Worm (Caenorhabditis elegans) whole organism, young adult: Measurements from ENCODE around the gene F49H12.7.

Experiments
- B0019.2 ChIP-seq: fragments of 200-800 bp; sonication (Bioruptor generic); conservative IDR thresholded peaks from 2 replicates; pipeline ENCODE4 v1.3.6; 2022; ENCODE audit warnings: missing genetic modification reagents, missing genetic modification characterization, missing compliant biosample characterization
- B0035.1 ChIP-seq: sonication (generic microtip); optimal IDR thresholded peaks from 2 replicates; lab custom pipeline; 2016; ENCODE audit warnings: missing genetic modification characterization, mild to moderate bottlenecking, missing compliant biosample characterization, missing genotype, missing genetic modification reagents
- B0261.1 ChIP-seq: sonication (generic microtip); optimal IDR thresholded peaks from 2 replicates; lab custom pipeline; 2016; ENCODE audit warnings: mild to moderate bottlenecking, missing genetic modification characterization, moderate library complexity, missing compliant biosample characterization
- B0336.3 ChIP-seq: fragments of 200-800 bp; sonication (Bioruptor generic); IDR thresholded peaks from 2 replicates; pipeline ENCODE4 v1.3.6; 2022; ENCODE audit warnings: missing genetic modification characterization, missing compliant biosample characterization
- F22D6.2 ChIP-seq: sonication (generic microtip); optimal IDR thresholded peaks from 2 replicates; lab custom pipeline; 2016; ENCODE audit warnings: mild to moderate bottlenecking, missing genetic modification characterization, missing compliant biosample characterization
- F23B12.7 ChIP-seq: sonication (generic microtip); optimal IDR thresholded peaks from 2 replicates; lab custom pipeline; 2017; ENCODE audit warnings: missing genetic modification characterization, mild to moderate bottlenecking, missing compliant biosample characterization, antibody characterized with exemption, moderate library complexity; ENCODE audit not compliant: insufficient read depth
- F33H1.4 ChIP-seq: fragments of 200-800 bp; sonication (Bioruptor generic); IDR thresholded peaks from 2 replicates; pipeline ENCODE4 v1.3.6; 2022; ENCODE audit warnings: missing genetic modification reagents, missing genetic modification characterization, missing compliant biosample characterization
- K11D2.4 ChIP-seq: fragments of 200-800 bp; sonication (Bioruptor generic); IDR thresholded peaks from 2 replicates; pipeline ENCODE4 v1.3.6; 2022; ENCODE audit warnings: missing genetic modification reagents, missing genetic modification characterization, missing compliant biosample characterization
- T07F8.4 ChIP-seq: sonication (generic microtip); optimal IDR thresholded peaks from 2 replicates; lab custom pipeline; 2016; ENCODE audit warnings: mild to moderate bottlenecking, missing genetic modification characterization, moderate library complexity, missing compliant biosample characterization
- akir-1 ChIP-seq: fragments of 200-800 bp; sonication (Bioruptor generic); optimal IDR thresholded peaks from 2 replicates; lab custom pipeline; 2018; ENCODE audit warnings: mild to moderate bottlenecking, missing genetic modification characterization, moderate library complexity, missing compliant biosample characterization
- ama-1 ChIP-seq, 3 experiments: fragments of 150-350 bp in 1 of 3; sonication (generic microtip) in 2 of 3; optimal IDR thresholded peaks; 2 replicates each; lab custom pipeline; 2014 to 2018; ENCODE audit warnings: missing biosample characterization in 2 of 3, missing genetic modification characterization in 2 of 3, missing genetic modification reagents in 2 of 3
- athp-1 ChIP-seq: sonication (generic microtip); optimal IDR thresholded peaks from 2 replicates; lab custom pipeline; 2017; ENCODE audit warnings: mild to moderate bottlenecking, missing genetic modification characterization, missing compliant biosample characterization
- cebp-1 ChIP-seq, 2 experiments: fragments of 200-800 bp in 1 of 2; sonication (Bioruptor generic) in 1 of 2; sonication (generic microtip) in 1 of 2; IDR thresholded peaks in 1 of 2; optimal IDR thresholded peaks in 1 of 2; 2 replicates each; pipeline versions ENCODE4 v1.3.6 to Lab custom; 2017 to 2022; ENCODE audit warnings: missing compliant biosample characterization in 2 of 2, missing genetic modification characterization in 2 of 2, mild to moderate bottlenecking in 1 of 2, missing genetic modification reagents in 1 of 2, moderate library complexity in 1 of 2
- ceh-100 ChIP-seq: fragments of 200-800 bp; sonication (Bioruptor generic); IDR thresholded peaks from 2 replicates; pipeline ENCODE4 v1.3.6; 2022; ENCODE audit warnings: missing genetic modification reagents, missing genetic modification characterization, missing compliant biosample characterization
- ceh-40 ChIP-seq: fragments of 200-800 bp; sonication (Bioruptor generic); IDR thresholded peaks from 2 replicates; pipeline ENCODE4 v1.3.6; 2022; ENCODE audit warnings: missing genetic modification characterization, missing compliant biosample characterization
- ceh-79 ChIP-seq: sonication (generic microtip); optimal IDR thresholded peaks from 2 replicates; lab custom pipeline; 2017; ENCODE audit warnings: mild to moderate bottlenecking, missing genetic modification characterization, missing compliant biosample characterization
- die-1 ChIP-seq: sonication (generic microtip); optimal IDR thresholded peaks from 2 replicates; lab custom pipeline; 2016; ENCODE audit warnings: missing genotype, mild to moderate bottlenecking, missing genetic modification characterization, missing compliant biosample characterization
- dox-1 ChIP-seq: fragments of 200-800 bp; sonication (Bioruptor generic); IDR thresholded peaks from 2 replicates; pipeline ENCODE4 v1.3.6; 2022; ENCODE audit warnings: missing genetic modification reagents, missing genetic modification characterization, missing compliant biosample characterization
- dpl-1 ChIP-seq: fragments of 150-350 bp; optimal IDR thresholded peaks from 2 replicates; lab custom pipeline; 2014; ENCODE audit warnings: missing biosample characterization, missing genetic modification reagents, missing genetic modification characterization
- egl-18 ChIP-seq: fragments of 200-800 bp; sonication (Bioruptor generic); IDR thresholded peaks from 2 replicates; pipeline ENCODE4 v1.3.6; 2022; ENCODE audit warnings: missing genetic modification reagents, missing genetic modification characterization, missing compliant biosample characterization
- ekl-4 ChIP-seq: fragments of 200-800 bp; sonication (Bioruptor generic); IDR thresholded peaks from 2 replicates; pipeline ENCODE4 v1.3.6; 2022; ENCODE audit warnings: missing genetic modification reagents, missing genetic modification characterization, missing compliant biosample characterization
- ets-4 ChIP-seq: fragments of 200-800 bp; sonication (Bioruptor generic); optimal IDR thresholded peaks from 2 replicates; lab custom pipeline; 2018; ENCODE audit warnings: mild to moderate bottlenecking, missing genetic modification characterization, missing compliant biosample characterization
- gei-17 ChIP-seq: fragments of 200-800 bp; sonication (Bioruptor generic); optimal IDR thresholded peaks from 2 replicates; lab custom pipeline; 2018; ENCODE audit warnings: mild to moderate bottlenecking, missing genetic modification characterization, missing compliant biosample characterization
- him-1 ChIP-seq: sonication (generic microtip); optimal IDR thresholded peaks from 2 replicates; lab custom pipeline; 2016; ENCODE audit warnings: missing genotype, missing genetic modification reagents, missing genetic modification characterization, missing compliant biosample characterization
- hlh-12 ChIP-seq: sonication (generic microtip); optimal IDR thresholded peaks from 2 replicates; lab custom pipeline; 2016; ENCODE audit warnings: missing genetic modification characterization, missing compliant biosample characterization
- hlh-26 ChIP-seq: fragments of 200-800 bp; sonication (Bioruptor generic); conservative IDR thresholded peaks from 2 replicates; pipeline ENCODE4 v1.3.6; 2022; ENCODE audit warnings: missing genetic modification reagents, missing genetic modification characterization, missing compliant biosample characterization
- lin-26 ChIP-seq: fragments of 200-800 bp; sonication (Bioruptor generic); IDR thresholded peaks from 2 replicates; pipeline ENCODE4 v1.3.6; 2022; ENCODE audit warnings: missing genetic modification reagents, missing genetic modification characterization, missing compliant biosample characterization
- lsy-27 ChIP-seq: sonication (generic microtip); optimal IDR thresholded peaks from 2 replicates; lab custom pipeline; 2017; ENCODE audit warnings: missing genetic modification characterization, mild to moderate bottlenecking, missing compliant biosample characterization, antibody characterized with exemption, missing genotype, borderline replicate concordance; ENCODE audit not compliant: insufficient read depth
- madf-3 ChIP-seq: fragments of 200-800 bp; sonication (Bioruptor generic); IDR thresholded peaks from 2 replicates; pipeline ENCODE4 v1.3.6; 2022; ENCODE audit warnings: missing genetic modification reagents, missing genetic modification characterization, missing compliant biosample characterization
- mcd-1 ChIP-seq: fragments of 200-800 bp; sonication (Bioruptor generic); IDR thresholded peaks from 2 replicates; pipeline ENCODE4 v1.3.6; 2022; ENCODE audit warnings: missing genetic modification reagents, missing genetic modification characterization, missing compliant biosample characterization
- mel-28 ChIP-seq: sonication (generic microtip); optimal IDR thresholded peaks from 2 replicates; lab custom pipeline; 2016; ENCODE audit warnings: borderline replicate concordance, mild to moderate bottlenecking, missing genetic modification characterization, missing compliant biosample characterization
- mxl-1 ChIP-seq: sonication (generic microtip); optimal IDR thresholded peaks from 2 replicates; lab custom pipeline; 2016; ENCODE audit warnings: missing genetic modification characterization, missing compliant biosample characterization
- nhr-90 ChIP-seq: sonication (generic microtip); optimal IDR thresholded peaks from 2 replicates; lab custom pipeline; 2016; ENCODE audit warnings: missing genotype, mild to moderate bottlenecking, missing genetic modification characterization, missing compliant biosample characterization
- pbrm-1 ChIP-seq: fragments of 200-800 bp; sonication (Bioruptor generic); IDR thresholded peaks from 2 replicates; pipeline ENCODE4 v1.3.6; 2022; ENCODE audit warnings: missing genetic modification reagents, missing genetic modification characterization, missing compliant biosample characterization
- rec-8 ChIP-seq, 2 experiments: sonication (generic microtip); optimal IDR thresholded peaks; 2 replicates each; lab custom pipeline; 2016; ENCODE audit warnings: mild to moderate bottlenecking in 2 of 2, missing genetic modification characterization in 2 of 2, missing genetic modification reagents in 2 of 2, missing genotype in 2 of 2, missing biosample characterization in 1 of 2, missing compliant biosample characterization in 1 of 2, moderate library complexity in 1 of 2
- repo-1 ChIP-seq: sonication (generic microtip); optimal IDR thresholded peaks from 2 replicates; lab custom pipeline; 2017; ENCODE audit warnings: mild to moderate bottlenecking, missing genetic modification characterization, missing compliant biosample characterization
- sdz-38 ChIP-seq: sonication (generic microtip); optimal IDR thresholded peaks from 2 replicates; lab custom pipeline; 2016; ENCODE audit warnings: missing genotype, missing genetic modification characterization, missing compliant biosample characterization
- snpc-4 ChIP-seq, 5 experiments: fragments of 150-350 bp in 1 of 5; sonication (generic microtip) in 4 of 5; optimal IDR thresholded peaks; 2 replicates each; lab custom pipeline; 2014 to 2018; ENCODE audit warnings: missing genetic modification characterization in 5 of 5, missing biosample characterization in 3 of 5, antibody characterized with exemption in 2 of 5, mild to moderate bottlenecking in 2 of 5, missing compliant biosample characterization in 2 of 5, missing genotype in 2 of 5, moderate library complexity in 2 of 5, missing genetic modification reagents in 1 of 5
- somi-1 ChIP-seq: fragments of 200-800 bp; sonication (Bioruptor generic); optimal IDR thresholded peaks from 2 replicates; lab custom pipeline; 2018; ENCODE audit warnings: mild to moderate bottlenecking, missing genetic modification characterization, missing compliant biosample characterization
- ztf-18 ChIP-seq: sonication (generic microtip); optimal IDR thresholded peaks from 2 replicates; lab custom pipeline; 2016; ENCODE audit warnings: missing genotype, mild to moderate bottlenecking, missing genetic modification characterization, missing compliant biosample characterization
- ztf-22 ChIP-seq: fragments of 200-800 bp; sonication (Bioruptor generic); optimal IDR thresholded peaks from 2 replicates; lab custom pipeline; 2018; ENCODE audit warnings: mild to moderate bottlenecking, missing genetic modification characterization, moderate library complexity, missing compliant biosample characterization
- ztf-3 ChIP-seq: fragments of 200-800 bp; sonication (Bioruptor generic); optimal IDR thresholded peaks from 2 replicates; lab custom pipeline; 2018; ENCODE audit warnings: mild to moderate bottlenecking, missing genetic modification characterization, missing compliant biosample characterization

Gene F49H12.7

DNA sequence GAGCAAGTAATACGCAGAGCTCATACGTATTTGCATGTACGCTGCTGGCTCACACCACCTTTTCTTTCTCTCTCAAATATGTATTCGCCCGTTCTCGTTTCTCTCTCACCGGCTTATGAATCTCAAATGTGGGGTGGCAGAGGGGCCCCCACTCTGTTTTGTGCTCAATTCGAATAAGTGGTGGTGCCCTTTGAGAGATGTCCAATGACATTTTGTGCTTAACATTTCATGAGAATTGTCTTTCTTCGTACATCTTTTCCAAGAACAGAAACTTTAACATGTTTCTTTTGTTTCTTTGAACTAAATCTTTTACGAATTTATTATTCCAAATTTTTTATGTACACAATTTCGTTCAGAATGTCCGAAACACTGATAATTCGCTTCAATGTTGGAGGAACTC lies 19.2 kb downstream of the F49H12.7 start, which contains the start of gene F49H12.3:
TSS of gene F49H12.3 (plus strand) at position 357 of the 400 bp plus-strand sequence.
- TF ChIP-seq B0336.3 (GFP tag; lab: Robert Waterston, UW) (no peak), F22D6.2 (no peak), athp-1 (no peak), die-1 (tag; lab: Kevin White, UChicago) (no peak), T07F8.4 (tag; lab: Kevin White, UChicago) (no peak), egl-18 (GFP tag; lab: Robert Waterston, UW) (no peak), lsy-27 (no peak), repo-1 (tag; lab: Kevin White, UChicago) (no peak), pbrm-1 (GFP tag; lab: Robert Waterston, UW) (no peak), ekl-4 (GFP tag; lab: Robert Waterston, UW) (no peak), nhr-90 (tag; lab: Kevin White, UChicago) (no peak)

DNA sequence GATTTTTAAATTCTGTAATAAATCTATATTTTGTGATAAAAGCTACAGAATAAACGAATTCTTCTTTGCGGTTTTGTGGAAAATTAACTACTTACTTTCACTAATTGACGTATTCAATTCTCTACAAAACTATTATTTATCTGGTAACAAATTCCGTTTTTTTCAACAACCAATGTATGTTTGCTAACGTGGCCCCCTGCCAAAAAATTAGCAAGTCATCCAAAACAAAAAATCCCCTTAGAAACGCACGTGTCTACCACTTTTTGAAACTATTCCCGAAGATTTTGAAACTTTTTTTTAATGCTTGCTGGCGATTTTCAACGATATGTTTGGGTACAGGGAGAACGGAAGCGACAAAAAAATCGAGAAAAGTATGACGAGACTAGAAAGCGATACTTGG lies 20.2 kb downstream of the F49H12.7 start, which contains the start of gene F49H12.2:
TSS of gene F49H12.2 (plus strand) at position 301 of the 400 bp plus-strand sequence.
- no peak for TF ChIP-seq hlh-26
- no peak for TF ChIP-seq B0019.2 (GFP tag; lab: Robert Waterston, UW)
- TF ChIP-seq hlh-12 (tag; lab: Kevin White, UChicago) = no peak
- TF ChIP-seq dpl-1 = no peak
- TF ChIP-seq ama-1 (optimal IDR thresholded peaks at IDR 0.05; lab: Kevin White, UChicago) = no peak
- TF ChIP-seq ama-1 (GFP tag; optimal IDR thresholded peaks at IDR 0.05; lab: Kevin White, UChicago) = no peak
- no peak for TF ChIP-seq ztf-18 (tag; lab: Kevin White, UChicago)
- TF ChIP-seq him-1 (tag; lab: Kevin White, UChicago) = no peak
- TF ChIP-seq snpc-4 (GFP tag; optimal IDR thresholded peaks at IDR 0.05; lab: Kevin White, UChicago) = no peak
- TF ChIP-seq snpc-4 (tag; optimal IDR thresholded peaks at IDR 0.05; lab: Kevin White, UChicago) = no peak
- TF ChIP-seq ets-4 = no peak
- TF ChIP-seq ztf-3 = no peak
- TF ChIP-seq K11D2.4 (GFP tag; lab: Robert Waterston, UW) = no peak
- no peak for TF ChIP-seq F33H1.4 (GFP tag; lab: Robert Waterston, UW)
- TF ChIP-seq mel-28 = no peak
- TF ChIP-seq ceh-40 = no peak
- no peak for TF ChIP-seq B0261.1
- TF ChIP-seq ztf-22 (GFP tag; lab: Kevin White, UChicago) = no peak
- no peak for TF ChIP-seq ceh-79 (tag; lab: Kevin White, UChicago)
- no peak for TF ChIP-seq somi-1
- TF ChIP-seq mxl-1 (tag; lab: Kevin White, UChicago) = no peak
- TF ChIP-seq, all 124 proteins: peak for 0

DNA sequence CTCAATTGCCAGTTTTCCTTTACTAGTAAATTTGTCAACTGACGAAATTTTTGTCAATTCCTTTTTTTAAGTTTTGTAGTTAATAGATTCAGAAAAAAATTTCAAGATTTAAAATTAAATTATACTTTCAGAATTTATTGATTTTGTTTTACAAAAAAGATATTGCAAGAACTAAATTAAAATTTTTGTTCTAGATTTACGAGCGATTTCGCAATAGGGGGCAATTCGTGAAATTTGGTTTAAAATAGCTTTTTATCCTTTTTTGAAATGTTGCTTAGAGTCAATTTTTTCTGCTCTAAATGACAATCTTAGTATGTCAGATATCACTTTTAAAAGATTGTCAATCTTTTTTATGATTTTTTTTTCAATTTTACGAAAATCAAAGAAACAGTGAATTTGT lies 20.7 kb downstream of the F49H12.7 start:
- no peak for TF ChIP-seq mcd-1 (GFP tag; lab: Robert Waterston, UW)
- peak; percentile 63; the same call in 1 of the 2 replicates for TF ChIP-seq cebp-1 (GFP tag; IDR thresholded peaks at IDR 0.05; lab: Robert Waterston, UW)
- peak; percentile 95 for TF ChIP-seq cebp-1 (tag; optimal IDR thresholded peaks at IDR 0.05; lab: Kevin White, UChicago)
- TF ChIP-seq dox-1 (GFP tag; lab: Robert Waterston, UW) = no peak

DNA sequence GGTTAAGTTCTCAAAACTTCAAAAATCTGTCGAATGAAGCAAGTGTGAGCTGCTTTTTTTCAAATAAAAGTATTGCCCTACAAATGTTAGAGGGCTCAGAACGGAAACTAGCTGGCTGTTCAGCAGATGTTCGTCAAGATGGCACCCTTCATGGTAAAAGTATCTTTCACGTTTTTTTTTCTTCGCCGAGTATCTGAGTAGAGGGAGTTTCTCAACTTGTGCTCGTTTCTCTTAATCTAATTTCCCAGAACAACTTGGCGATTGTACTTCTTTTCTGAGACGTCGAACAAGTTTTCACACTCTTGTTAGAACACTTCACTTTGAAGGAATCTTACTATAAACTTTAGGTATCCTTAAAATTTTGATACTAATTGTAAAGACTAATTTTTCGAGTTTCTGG lies 22.9 kb downstream of the F49H12.7 start:
- no peak for TF ChIP-seq madf-3 (GFP tag; lab: Robert Waterston, UW)
- TF ChIP-seq sdz-38 (tag; lab: Kevin White, UChicago) = no peak
- TF ChIP-seq repo-1 (tag; lab: Kevin White, UChicago) = no peak
- no peak for TF ChIP-seq gei-17 (GFP tag; lab: Kevin White, UChicago)
- TF ChIP-seq ceh-100 = no peak
- no peak for TF ChIP-seq ceh-40
- TF ChIP-seq akir-1 (GFP tag; lab: Kevin White, UChicago) = no peak
- no peak for TF ChIP-seq B0035.1 (tag; lab: Kevin White, UChicago)
- TF ChIP-seq F23B12.7 = no peak
- no peak for TF ChIP-seq lin-26 (GFP tag; lab: Robert Waterston, UW)
- no peak for TF ChIP-seq him-1 (tag; lab: Kevin White, UChicago)
- TF ChIP-seq rec-8 (tag; optimal IDR thresholded peaks at IDR 0.05; lab: Kevin White, UChicago) = no peak
- TF ChIP-seq hlh-12 (tag; lab: Kevin White, UChicago) = no peak
